Worm (Caenorhabditis elegans) whole organism, L1 larva: ENCODE results near the gene srh-70.

Experiments used
- C04F5.9 ChIP-seq: sonication (generic microtip); optimal IDR thresholded peaks from 2 replicates; lab custom pipeline; 2016; ENCODE audit warnings: missing genetic modification characterization, missing compliant biosample characterization
- alr-1 ChIP-seq: fragments of 200-800 bp; sonication (Bioruptor generic); optimal IDR thresholded peaks from 2 replicates; lab custom pipeline; 2018; ENCODE audit warnings: borderline replicate concordance, mild to moderate bottlenecking, missing genetic modification characterization, missing compliant biosample characterization
- aly-2 ChIP-seq: fragments of 150-350 bp; optimal IDR thresholded peaks from 2 replicates; lab custom pipeline; 2014; ENCODE audit warnings: missing biosample characterization, missing genetic modification characterization
- ama-1 ChIP-seq: fragments of 150-350 bp; optimal IDR thresholded peaks from 2 replicates; lab custom pipeline; 2014
- ceh-8 ChIP-seq: fragments of 200-800 bp; sonication (Bioruptor generic); optimal IDR thresholded peaks from 2 replicates; lab custom pipeline; 2018; ENCODE audit warnings: mild to moderate bottlenecking, missing genetic modification characterization, moderate library complexity, missing compliant biosample characterization
- ces-1 ChIP-seq: fragments of 150-350 bp; optimal IDR thresholded peaks from 2 replicates; lab custom pipeline; 2014; ENCODE audit warnings: missing biosample characterization, missing genetic modification reagents, missing genetic modification characterization
- dpl-1 ChIP-seq, 3 experiments: fragments of 150-350 bp in 2 of 3; sonication (generic microtip) in 1 of 3; optimal IDR thresholded peaks; 2 replicates each; lab custom pipeline; 2014 to 2017; ENCODE audit warnings: missing biosample characterization in 3 of 3, missing genetic modification characterization in 3 of 3, missing genetic modification reagents in 3 of 3
- dsc-1 ChIP-seq: sonication (generic microtip); optimal IDR thresholded peaks from 2 replicates; lab custom pipeline; 2016; ENCODE audit warnings: mild to moderate bottlenecking, missing genetic modification characterization, missing compliant biosample characterization
- egl-13 ChIP-seq: sonication (generic microtip); optimal IDR thresholded peaks from 2 replicates; lab custom pipeline; 2016; ENCODE audit warnings: missing genotype, missing genetic modification reagents, missing genetic modification characterization, missing compliant biosample characterization
- egl-27 ChIP-seq, 2 experiments: fragments of 150-350 bp in 1 of 2; sonication (generic microtip); optimal IDR thresholded peaks; 3 replicates each; lab custom pipeline; 2017 to 2018; ENCODE audit warnings: missing biosample characterization in 2 of 2, missing genetic modification characterization in 2 of 2, missing genetic modification reagents in 2 of 2
- ets-5 ChIP-seq: fragments of 200-800 bp; sonication (Bioruptor generic); IDR thresholded peaks from 2 replicates; pipeline ENCODE4 v1.3.6; 2022; ENCODE audit warnings: missing genetic modification characterization, missing compliant biosample characterization
- fkh-10 ChIP-seq: sonication (generic microtip); optimal IDR thresholded peaks from 2 replicates; lab custom pipeline; 2017; ENCODE audit warnings: missing biosample characterization, missing genetic modification reagents, missing genetic modification characterization
- fkh-4 ChIP-seq: sonication (generic microtip); optimal IDR thresholded peaks from 2 replicates; lab custom pipeline; 2016; ENCODE audit warnings: missing compliant biosample characterization, missing genetic modification characterization, borderline replicate concordance
- fkh-8 ChIP-seq: sonication (generic microtip); optimal IDR thresholded peaks from 2 replicates; lab custom pipeline; 2016; ENCODE audit warnings: mild to moderate bottlenecking, missing genetic modification characterization, missing compliant biosample characterization
- fos-1 ChIP-seq: fragments of 150-350 bp; optimal IDR thresholded peaks from 2 replicates; lab custom pipeline; 2014; ENCODE audit warnings: missing biosample characterization, missing genetic modification characterization
- hlh-17 ChIP-seq: fragments of 200-800 bp; sonication (Bioruptor generic); optimal IDR thresholded peaks from 2 replicates; lab custom pipeline; 2018; ENCODE audit warnings: missing genetic modification characterization, mild to moderate bottlenecking, missing compliant biosample characterization, moderate library complexity, borderline replicate concordance
- lir-3 ChIP-seq: sonication (generic microtip); optimal IDR thresholded peaks from 2 replicates; lab custom pipeline; 2016; ENCODE audit warnings: mild to moderate bottlenecking, missing genetic modification characterization, moderate library complexity, missing compliant biosample characterization; ENCODE audit not compliant: poor library complexity
- lsy-2 ChIP-seq, 2 experiments: fragments of 150-350 bp; optimal IDR thresholded peaks; 2 replicates each; lab custom pipeline; 2014; ENCODE audit warnings: missing biosample characterization in 2 of 2, missing genetic modification characterization in 2 of 2
- mdl-1 ChIP-seq, 2 experiments: fragments of 150-350 bp; optimal IDR thresholded peaks; 2 replicates each; lab custom pipeline; 2014 to 2017; ENCODE audit warnings: missing biosample characterization in 2 of 2, missing genetic modification characterization in 2 of 2, inconsistent platforms in 1 of 2
- mef-2 ChIP-seq: fragments of 150-350 bp; optimal IDR thresholded peaks from 2 replicates; lab custom pipeline; 2014; ENCODE audit warnings: missing biosample characterization, missing genetic modification characterization
- mep-1 ChIP-seq: fragments of 150-350 bp; optimal IDR thresholded peaks from 2 replicates; lab custom pipeline; 2014; ENCODE audit warnings: missing biosample characterization, missing genetic modification characterization
- nhr-19 ChIP-seq: fragments of 200-800 bp; sonication (Bioruptor generic); conservative IDR thresholded peaks from 2 replicates; pipeline ENCODE4 v1.3.6; 2022; ENCODE audit warnings: missing genetic modification characterization, missing compliant biosample characterization
- nhr-237 ChIP-seq: fragments of 150-350 bp; optimal IDR thresholded peaks from 2 replicates; lab custom pipeline; 2014; ENCODE audit warnings: missing biosample characterization, missing genetic modification characterization
- nhr-47 ChIP-seq: sonication (generic microtip); optimal IDR thresholded peaks from 2 replicates; lab custom pipeline; 2016; ENCODE audit warnings: mild to moderate bottlenecking, missing genetic modification characterization, moderate library complexity, missing compliant biosample characterization
- nhr-77 ChIP-seq: fragments of 150-350 bp; optimal IDR thresholded peaks from 2 replicates; lab custom pipeline; 2014; ENCODE audit warnings: missing biosample characterization, missing genetic modification characterization
- nhr-85 ChIP-seq: sonication (generic microtip); peaks from one replicate; lab custom pipeline; 2016; ENCODE audit warnings: missing genetic modification characterization, inconsistent platforms, missing compliant biosample characterization
- pqm-1 ChIP-seq: sonication (generic microtip); optimal IDR thresholded peaks from 3 replicates; lab custom pipeline; 2017; ENCODE audit warnings: missing biosample characterization, missing genetic modification characterization
- rnt-1 ChIP-seq: sonication (generic microtip); optimal IDR thresholded peaks from 2 replicates; lab custom pipeline; 2016; ENCODE audit warnings: mild to moderate bottlenecking, missing genetic modification characterization, moderate library complexity, missing compliant biosample characterization
- skn-1 ChIP-seq: fragments of 150-350 bp; optimal IDR thresholded peaks from 2 replicates; lab custom pipeline; 2014; ENCODE audit warnings: missing biosample characterization, missing genetic modification characterization
- snpc-4 ChIP-seq: fragments of 150-350 bp; optimal IDR thresholded peaks from 2 replicates; lab custom pipeline; 2014; ENCODE audit warnings: missing biosample characterization, missing genetic modification characterization
- sox-4 ChIP-seq: sonication (generic microtip); optimal IDR thresholded peaks from 2 replicates; lab custom pipeline; 2016; ENCODE audit warnings: missing genetic modification characterization, missing compliant biosample characterization
- sptf-1 ChIP-seq: fragments of 150-350 bp; optimal IDR thresholded peaks from 2 replicates; lab custom pipeline; 2014; ENCODE audit warnings: missing biosample characterization, missing genetic modification characterization
- swsn-7 ChIP-seq: sonication (generic microtip); optimal IDR thresholded peaks from 2 replicates; lab custom pipeline; 2016; ENCODE audit warnings: missing genetic modification characterization, missing compliant biosample characterization
- unc-98 ChIP-seq: fragments of 200-800 bp; sonication (Bioruptor generic); IDR thresholded peaks from 2 replicates; pipeline ENCODE4 v1.3.6; 2022; ENCODE audit warnings: missing genetic modification characterization, missing compliant biosample characterization
- vab-15 ChIP-seq: sonication (generic microtip); optimal IDR thresholded peaks from 2 replicates; lab custom pipeline; 2017; ENCODE audit warnings: missing genotype, mild to moderate bottlenecking, missing genetic modification characterization, missing compliant biosample characterization
- ztf-4 ChIP-seq: fragments of 150-350 bp; optimal IDR thresholded peaks from 2 replicates; lab custom pipeline; 2014; ENCODE audit warnings: missing biosample characterization, missing genetic modification characterization

srh-70 gene

ce11 chrII:12511866-12512265, 6.8 kb downstream of the srh-70 start, which contains the start of gene srh-73:
srh-73 (plus strand) TSS chrII:12512166.
- TF ChIP-seq rnt-1 (tag; lab: Kevin White, UChicago) (no peak), pqm-1 (tag; lab: Kevin White, UChicago) (no peak), C04F5.9 (tag; lab: Kevin White, UChicago) (no peak), skn-1 (tag; lab: Kevin White, UChicago) (no peak), nhr-19 (GFP tag; lab: Robert Waterston, UW) (no peak), ces-1 (GFP tag; lab: Kevin White, UChicago) (no peak), sox-4 (tag; lab: Kevin White, UChicago) (no peak)

ce11 chrII:12508650-12509049, 10.0 kb downstream of the srh-70 start, which contains the start of gene srh-67:
srh-67 (plus strand) TSS chrII:12508950.
- no peak for TF ChIP-seq aly-2 (tag; lab: Kevin White, UChicago)
- TF ChIP-seq unc-98 (GFP tag; lab: Robert Waterston, UW): no peak
- no peak for TF ChIP-seq nhr-77 (tag; lab: Kevin White, UChicago)
- TF ChIP-seq fos-1: no peak
- no peak for TF ChIP-seq nhr-237 (tag; lab: Kevin White, UChicago)
- TF ChIP-seq fkh-10 (GFP tag; lab: Kevin White, UChicago): no peak
- TF ChIP-seq vab-15 (tag; lab: Kevin White, UChicago): no peak
- no peak for TF ChIP-seq mef-2 (tag; lab: Kevin White, UChicago)
- no peak for TF ChIP-seq nhr-85 (tag; lab: Kevin White, UChicago)
- TF ChIP-seq ztf-4: no peak
- TF ChIP-seq dpl-1 (GFP tag; optimal IDR thresholded peaks at IDR 0.05; lab: Kevin White, UChicago): no peak

- TF ChIP-seq mep-1 (tag; lab: Kevin White, UChicago): no peak
- TF ChIP-seq mdl-1 (tag; optimal IDR thresholded peaks at IDR 0.05; lab: Kevin White, UChicago): no peak
- no peak for TF ChIP-seq snpc-4
- no peak for TF ChIP-seq egl-27 (tag; optimal IDR thresholded peaks at IDR 0.05; lab: Kevin White, UChicago)
Measured at ce11 chrII:12507038-12507437, 11.6 kb downstream of the srh-70 start, which contains the start of gene srh-68. srh-68 (plus strand) TSS chrII:12507338.

- TF ChIP-seq lsy-2 (tag; optimal IDR thresholded peaks at IDR 0.05; lab: Kevin White, UChicago): no peak
- peak; percentile 66 for TF ChIP-seq sox-4 (tag; lab: Kevin White, UChicago)
- TF ChIP-seq nhr-47 (tag; lab: Kevin White, UChicago): peak; percentile 65
- peak; percentile 0 for TF ChIP-seq swsn-7
- peak; percentile 1 for TF ChIP-seq dsc-1
- peak; percentile 78 for TF ChIP-seq fkh-8 (tag; lab: Kevin White, UChicago)
- no peak for TF ChIP-seq sptf-1 (tag; lab: Kevin White, UChicago)
- peak; percentile 25 for TF ChIP-seq egl-13 (tag; lab: Kevin White, UChicago)
- peak; percentile 27 for TF ChIP-seq ceh-8 (GFP tag; lab: Kevin White, UChicago)
- TF ChIP-seq mep-1 (tag; lab: Kevin White, UChicago): no peak
- TF ChIP-seq, all 84 proteins: peak for 7
Measured at ce11 chrII:12506511-12506910, 12.1 kb downstream of the srh-70 start.

- TF ChIP-seq lir-3: no peak
- TF ChIP-seq ets-5 (GFP tag; lab: Robert Waterston, UW): no peak
- no peak for TF ChIP-seq ama-1 (lab: Kevin White, UChicago)
- TF ChIP-seq fkh-4 (tag; lab: Kevin White, UChicago): no peak
- TF ChIP-seq alr-1 (tag; lab: Kevin White, UChicago): no peak
- TF ChIP-seq pqm-1 (tag; lab: Kevin White, UChicago): no peak
- TF ChIP-seq hlh-17 (GFP tag; lab: Kevin White, UChicago): no peak
- TF ChIP-seq, all 84 proteins: peak for 0
Measured at ce11 chrII:12502784-12503183, 15.9 kb downstream of the srh-70 start, which contains the start of gene ador-1. ador-1 (minus strand) TSS chrII:12502884.
